Fruit fly (Drosophila melanogaster): ENCODE data around the gene hth.

hth gene

dm6 chr3R:10520287-10521008 is 118.9 kb downstream of the hth start (continued):
- TF ChIP-seq dysf (GFP tag; IDR thresholded peaks at IDR 0.05): 0 out of 3 replicates have a peak, but pooled peaks have one; percentile 28
- TF ChIP-seq gsb-n (tag; optimal IDR thresholded peaks at IDR 0.05): peak; percentile 1
- peak; percentile 35 for TF ChIP-seq Fer3 (tag; optimal IDR thresholded peaks at IDR 0.05)
- TF ChIP-seq CG9817 (tag; optimal IDR thresholded peaks at IDR 0.05): peak; percentile 48
- TF ChIP-seq CG10565 (GFP tag; optimal IDR thresholded peaks at IDR 0.05): no peak
- peak; percentile 56 for TF ChIP-seq CG2120 (GFP tag; optimal IDR thresholded peaks at IDR 0.05)
- peak; percentile 64 for TF ChIP-seq Ptx1 (GFP tag; IDR thresholded peaks at IDR 0.05)
- no peak for TF ChIP-seq Ravus (GFP tag; IDR thresholded peaks at IDR 0.05)
- peak; percentile 3 for TF ChIP-seq CG10654 (GFP tag; optimal IDR thresholded peaks at IDR 0.05)
- no peak for TF ChIP-seq HmgD (GFP tag; optimal IDR thresholded peaks at IDR 0.05)
- TF ChIP-seq CG17361 (GFP tag; IDR thresholded peaks at IDR 0.05): peak; percentile 67; the same call in 2 of the 3 replicates
- TF ChIP-seq mam (GFP tag; optimal IDR thresholded peaks at IDR 0.05): peak; percentile 6
- TF ChIP-seq insv (GFP tag; optimal IDR thresholded peaks at IDR 0.05): no peak
- peak; percentile 43 for TF ChIP-seq bcd (GFP tag; optimal IDR thresholded peaks at IDR 0.05)
- TF ChIP-seq Side (GFP tag; optimal IDR thresholded peaks at IDR 0.05): peak; percentile 12
- TF ChIP-seq CG12659 (GFP tag; optimal IDR thresholded peaks at IDR 0.05): peak; percentile 36
- peak; percentile 62 for TF ChIP-seq Sox102F (GFP tag; optimal IDR thresholded peaks at IDR 0.05)
- peak; percentile 68 for TF ChIP-seq nmo (GFP tag; optimal IDR thresholded peaks at IDR 0.05)
- TF ChIP-seq CG13296 (GFP tag; optimal IDR thresholded peaks at IDR 0.05): peak; percentile 47
- no peak for TF ChIP-seq CG5180 (GFP tag; optimal IDR thresholded peaks at IDR 0.05)
- TF ChIP-seq CG7839 (tag; optimal IDR thresholded peaks at IDR 0.05): peak; percentile 71
- TF ChIP-seq sug (tag; optimal IDR thresholded peaks at IDR 0.05): peak; percentile 79
- TF ChIP-seq sob (GFP tag; IDR thresholded peaks at IDR 0.05): 0 out of 2 replicates have a peak, but pooled peaks have one; percentile 21
- TF ChIP-seq CG7556 (GFP tag; optimal IDR thresholded peaks at IDR 0.05): peak; percentile 52
- TF ChIP-seq twi (tag; optimal IDR thresholded peaks at IDR 0.05): peak; percentile 0
- TF ChIP-seq CG14710 (tag; optimal IDR thresholded peaks at IDR 0.05): peak; percentile 33
- TF ChIP-seq CG2199 (GFP tag; IDR thresholded peaks at IDR 0.05): no peak
- TF ChIP-seq NK7.1 (GFP tag; optimal IDR thresholded peaks at IDR 0.05): no peak
- peak; percentile 58 for TF ChIP-seq E2f1 (GFP tag; IDR thresholded peaks at IDR 0.05)
- TF ChIP-seq CG32532 (GFP tag; IDR thresholded peaks at IDR 0.05): peak; percentile 17; the same call in 1 of the 2 replicates
- peak; percentile 41; the same call in 1 of the 3 replicates for TF ChIP-seq Mrtf (GFP tag; IDR thresholded peaks at IDR 0.05)
- TF ChIP-seq CG13424 (tag; optimal IDR thresholded peaks at IDR 0.05): peak; percentile 67
- TF ChIP-seq GATAe (GFP tag; conservative IDR thresholded peaks at IDR 0.05): peak; percentile 89
- no peak for TF ChIP-seq Poxn (GFP tag; IDR thresholded peaks at IDR 0.05)
- no peak for TF ChIP-seq slou (GFP tag; optimal IDR thresholded peaks at IDR 0.05)
- TF ChIP-seq dmrt99B (tag; optimal IDR thresholded peaks at IDR 0.05): peak; percentile 69
- TF ChIP-seq esg (GFP tag; conservative IDR thresholded peaks at IDR 0.05): peak; percentile 48
- TF ChIP-seq HHEX (GFP tag; optimal IDR thresholded peaks at IDR 0.05): peak; percentile 10
- TF ChIP-seq zf30C (GFP tag; optimal IDR thresholded peaks at IDR 0.05): peak; percentile 72
- TF ChIP-seq Chrac-16 (GFP tag; optimal IDR thresholded peaks at IDR 0.05): peak; percentile 13
- TF ChIP-seq Atf6 (GFP tag; IDR thresholded peaks at IDR 0.05): peak; percentile 44; the same call in 1 of the 2 replicates
- TF ChIP-seq pan (optimal IDR thresholded peaks at IDR 0.05): no peak
- peak in 1 of 2 experiments; percentile 15 for TF ChIP-seq pan (GFP tag; optimal IDR thresholded peaks at IDR 0.05 in 1 of 2, IDR thresholded peaks at IDR 0.05 in 1 of 2)
- TF ChIP-seq Abd-B (GFP tag; optimal IDR thresholded peaks at IDR 0.05): peak; percentile 41
- peak in 1 of 2 experiments; percentile 56 for TF ChIP-seq bsh (GFP tag; optimal IDR thresholded peaks at IDR 0.05)
- TF ChIP-seq klu (GFP tag; IDR thresholded peaks at IDR 0.05): 0 out of 2 replicates have a peak, but pooled peaks have one; percentile 22
- no peak for TF ChIP-seq pum (GFP tag; optimal IDR thresholded peaks at IDR 0.05)
- peak; percentile 52 for TF ChIP-seq Fer1 (GFP tag; optimal IDR thresholded peaks at IDR 0.05)
- TF ChIP-seq CG11695 (GFP tag; IDR thresholded peaks at IDR 0.05): peak; percentile 30; the same call in 1 of the 3 replicates

All from whole organism, embryonic.